Fruit fly (Drosophila melanogaster) whole organism, wandering third instar larva: ENCODE results near the gene Gr22b.

Experiments
- Abd-B ChIP-seq: fragments of >200 bp; optimal IDR thresholded peaks from 2 replicates; lab custom pipeline; 2017; ENCODE audit warnings: missing biosample characterization, missing genetic modification characterization
- Dfd ChIP-seq: fragments of >200 bp; optimal IDR thresholded peaks from 2 replicates; lab custom pipeline; 2017; ENCODE audit warnings: missing biosample characterization, missing genetic modification characterization
- GATAd ChIP-seq: sonication (Bioruptor generic); optimal IDR thresholded peaks from 2 replicates; lab custom pipeline; 2016; ENCODE audit warnings: missing biosample characterization, missing genetic modification characterization
- Hr78 ChIP-seq: fragments of >200 bp; optimal IDR thresholded peaks from 2 replicates; lab custom pipeline; 2017; ENCODE audit warnings: missing biosample characterization, missing genetic modification characterization
- OdsH ChIP-seq: fragments of 200-800 bp; sonication (Bioruptor generic); optimal IDR thresholded peaks from 2 replicates; lab custom pipeline; 2016; ENCODE audit warnings: missing biosample characterization, mild to moderate bottlenecking, missing genetic modification characterization
- Rel ChIP-seq, 2 experiments: fragments of 200-800 bp; sonication (Bioruptor generic) in 1 of 2; optimal IDR thresholded peaks; 2 replicates in 1 of 2; 3 replicates in 1 of 2; lab custom pipeline; 2016 to 2019; ENCODE audit warnings: mild to moderate bottlenecking in 2 of 2, missing biosample characterization in 2 of 2, missing genetic modification characterization in 2 of 2, moderate library complexity in 1 of 2
- Sp1 ChIP-seq: fragments of 200-800 bp; sonication (Bioruptor generic); optimal IDR thresholded peaks from 3 replicates; lab custom pipeline; 2019; ENCODE audit warnings: missing biosample characterization, mild to moderate bottlenecking, missing genetic modification characterization, moderate library complexity
- brk ChIP-seq: fragments of 200-800 bp; sonication (Bioruptor generic); optimal IDR thresholded peaks from 2 replicates; lab custom pipeline; 2016; ENCODE audit warnings: missing biosample characterization, mild to moderate bottlenecking, missing genetic modification characterization
- fru ChIP-seq: fragments of 200-800 bp; sonication (Bioruptor generic); optimal IDR thresholded peaks from 3 replicates; lab custom pipeline; 2016; ENCODE audit warnings: missing biosample characterization, mild to moderate bottlenecking, missing genetic modification characterization
- pan ChIP-seq: fragments of >200 bp; optimal IDR thresholded peaks from 2 replicates; lab custom pipeline; 2017
- psq ChIP-seq: fragments of 200-800 bp; sonication (Bioruptor generic); optimal IDR thresholded peaks from 3 replicates; lab custom pipeline; 2017; ENCODE audit warnings: missing biosample characterization, mild to moderate bottlenecking, missing genetic modification characterization, moderate library complexity
- sage ChIP-seq: fragments of 200-800 bp; sonication (Bioruptor generic); optimal IDR thresholded peaks from 2 replicates; lab custom pipeline; 2016; ENCODE audit warnings: missing biosample characterization, mild to moderate bottlenecking, missing genetic modification characterization
- tai ChIP-seq: sonication (Bioruptor generic); optimal IDR thresholded peaks from 2 replicates; lab custom pipeline; 2016; ENCODE audit warnings: missing biosample characterization, missing genetic modification characterization
- woc ChIP-seq: sonication (Bioruptor generic); optimal IDR thresholded peaks from 2 replicates; lab custom pipeline; 2016; ENCODE audit warnings: missing biosample characterization, mild to moderate bottlenecking, missing genetic modification characterization

DNA sequence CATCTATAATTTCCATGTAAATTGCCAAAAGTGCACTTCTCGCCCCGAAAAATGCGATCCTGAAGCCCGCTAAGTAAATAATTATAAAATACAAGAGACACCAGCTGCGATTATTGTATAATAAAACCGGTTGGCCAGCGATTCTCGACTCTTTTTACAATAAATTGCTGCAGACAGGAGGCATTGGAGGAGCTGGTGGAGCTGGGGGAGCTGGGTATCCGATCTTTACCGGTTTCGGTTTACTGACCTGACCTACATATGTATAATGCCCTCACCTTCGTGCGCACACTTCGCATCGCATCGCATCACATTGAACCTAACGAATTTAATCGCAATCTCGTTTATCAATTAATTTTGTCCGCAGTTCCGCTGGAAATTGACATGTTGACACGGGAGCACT, 44.7 kb downstream of the Gr22b start:
- no peak for TF ChIP-seq OdsH (GFP tag; lab: Kevin White, UChicago)
- TF ChIP-seq Sp1 (GFP tag; lab: Kevin White, UChicago) = no peak
- no peak for TF ChIP-seq brk
- TF ChIP-seq Rel (GFP tag; optimal IDR thresholded peaks at IDR 0.05; lab: Kevin White, UChicago) = no peak
- TF ChIP-seq Rel (tag; optimal IDR thresholded peaks at IDR 0.05; lab: Kevin White, UChicago) = no peak
- TF ChIP-seq Dfd (GFP tag; lab: Kevin White, UChicago) = no peak
- TF ChIP-seq Abd-B (GFP tag; lab: Kevin White, UChicago) = no peak
- no peak for TF ChIP-seq woc (GFP tag; lab: Kevin White, UChicago)
- TF ChIP-seq sage = no peak
- no peak for TF ChIP-seq pan (lab: Kevin White, UChicago)
- TF ChIP-seq psq (GFP tag; lab: Kevin White, UChicago) = no peak
- TF ChIP-seq tai (GFP tag; lab: Kevin White, UChicago) = no peak
- TF ChIP-seq fru (GFP tag; lab: Kevin White, UChicago) = no peak
- TF ChIP-seq Hr78 = no peak
- TF ChIP-seq GATAd = no peak
